Worm (Caenorhabditis elegans) whole organism, L2 larva: ENCODE measurements around the gene nhr-150.
A peak's percentile ranks its signal among the peaks of the same experiment; 100 is the strongest.

Experiments
- F13H6.1 ChIP-seq: sonication (generic microtip); optimal IDR thresholded peaks from 2 replicates; lab custom pipeline; 2016; ENCODE audit warnings: missing genetic modification characterization, missing compliant biosample characterization
- R02D3.7 ChIP-seq: fragments of 150-350 bp; optimal IDR thresholded peaks from 2 replicates; lab custom pipeline; 2014; ENCODE audit warnings: missing biosample characterization, missing genetic modification characterization
- ZK546.5 ChIP-seq: sonication (generic microtip); optimal IDR thresholded peaks from 2 replicates; lab custom pipeline; 2017; ENCODE audit warnings: missing biosample characterization, missing genetic modification characterization
- ama-1 ChIP-seq: fragments of 150-350 bp; optimal IDR thresholded peaks from 2 replicates; lab custom pipeline; 2018; ENCODE audit warnings: inconsistent platforms
- blmp-1 ChIP-seq: sonication (generic microtip); optimal IDR thresholded peaks from 2 replicates; lab custom pipeline; 2017; ENCODE audit warnings: missing genetic modification characterization, mild to moderate bottlenecking, missing compliant biosample characterization, antibody characterized with exemption, moderate library complexity; ENCODE audit not compliant: insufficient read depth
- ceh-16 ChIP-seq: fragments of 150-350 bp; optimal IDR thresholded peaks from 2 replicates; lab custom pipeline; 2014; ENCODE audit warnings: missing biosample characterization, missing genetic modification characterization
- crh-2 ChIP-seq: sonication (generic microtip); optimal IDR thresholded peaks from 2 replicates; lab custom pipeline; 2017; ENCODE audit warnings: missing biosample characterization, missing genetic modification characterization
- egl-27 ChIP-seq: sonication (generic microtip); optimal IDR thresholded peaks from 3 replicates; lab custom pipeline; 2017; ENCODE audit warnings: missing biosample characterization, missing genetic modification reagents, missing genetic modification characterization
- elt-1 ChIP-seq: fragments of 150-350 bp; optimal IDR thresholded peaks from 2 replicates; lab custom pipeline; 2014; ENCODE audit warnings: missing biosample characterization, missing genetic modification characterization
- fos-1 ChIP-seq: fragments of 150-350 bp; optimal IDR thresholded peaks from 2 replicates; lab custom pipeline; 2014; ENCODE audit warnings: missing biosample characterization, missing genetic modification characterization
- lin-13 ChIP-seq: fragments of 150-350 bp; optimal IDR thresholded peaks from 2 replicates; lab custom pipeline; 2014; ENCODE audit warnings: missing biosample characterization, missing genetic modification reagents, missing genetic modification characterization
- mbf-1 ChIP-seq: sonication (generic microtip); optimal IDR thresholded peaks from 2 replicates; lab custom pipeline; 2017; ENCODE audit warnings: missing biosample characterization, missing genetic modification characterization
- nhr-10 ChIP-seq: sonication (generic microtip); optimal IDR thresholded peaks from 2 replicates; lab custom pipeline; 2017; ENCODE audit warnings: missing biosample characterization, missing genetic modification characterization
- nhr-11 ChIP-seq: fragments of 150-350 bp; optimal IDR thresholded peaks from 2 replicates; lab custom pipeline; 2014; ENCODE audit warnings: missing biosample characterization, missing genetic modification characterization
- nhr-129 ChIP-seq: fragments of 150-350 bp; optimal IDR thresholded peaks from 2 replicates; lab custom pipeline; 2014; ENCODE audit warnings: missing biosample characterization, missing genetic modification characterization
- nhr-21 ChIP-seq: fragments of 150-350 bp; optimal IDR thresholded peaks from 2 replicates; lab custom pipeline; 2014; ENCODE audit warnings: missing biosample characterization, missing genetic modification characterization
- nhr-237 ChIP-seq: fragments of 150-350 bp; optimal IDR thresholded peaks from 2 replicates; lab custom pipeline; 2014; ENCODE audit warnings: missing biosample characterization, missing genetic modification characterization
- nhr-25 ChIP-seq: fragments of 150-350 bp; sonication (generic microtip); optimal IDR thresholded peaks from 3 replicates; lab custom pipeline; 2014; ENCODE audit warnings: missing biosample characterization, missing genetic modification characterization
- nhr-6 ChIP-seq: fragments of 150-350 bp; optimal IDR thresholded peaks from 2 replicates; lab custom pipeline; 2014; ENCODE audit warnings: missing biosample characterization, missing genetic modification characterization
- nhr-77 ChIP-seq: fragments of 150-350 bp; optimal IDR thresholded peaks from 2 replicates; lab custom pipeline; 2014; ENCODE audit warnings: missing biosample characterization, missing genetic modification characterization
- peb-1 ChIP-seq: fragments of 150-350 bp; optimal IDR thresholded peaks from 2 replicates; lab custom pipeline; 2014; ENCODE audit warnings: missing biosample characterization, missing genetic modification characterization
- skn-1 ChIP-seq: sonication (generic microtip); optimal IDR thresholded peaks from 2 replicates; lab custom pipeline; 2017; ENCODE audit warnings: missing biosample characterization, missing genetic modification characterization
- sma-3 ChIP-seq: sonication (generic microtip); optimal IDR thresholded peaks from 2 replicates; lab custom pipeline; 2016; ENCODE audit warnings: missing genetic modification reagents, missing genetic modification characterization, missing compliant biosample characterization
- sma-9 ChIP-seq, 2 experiments: fragments of 150-350 bp in 1 of 2; sonication (generic microtip) in 1 of 2; optimal IDR thresholded peaks; 2 replicates each; lab custom pipeline; 2014 to 2016; ENCODE audit warnings: missing genetic modification characterization in 2 of 2, mild to moderate bottlenecking in 1 of 2, missing biosample characterization in 1 of 2, missing compliant biosample characterization in 1 of 2, missing genetic modification reagents in 1 of 2, moderate library complexity in 1 of 2
- snpc-4 ChIP-seq: fragments of 150-350 bp; optimal IDR thresholded peaks from 2 replicates; lab custom pipeline; 2014; ENCODE audit warnings: missing biosample characterization, missing genetic modification characterization
- unc-39 ChIP-seq: fragments of 150-350 bp; optimal IDR thresholded peaks from 2 replicates; lab custom pipeline; 2014; ENCODE audit warnings: missing biosample characterization, missing genetic modification characterization
- unc-55 ChIP-seq: fragments of 150-350 bp; sonication (generic microtip); optimal IDR thresholded peaks from 3 replicates; lab custom pipeline; 2014; ENCODE audit warnings: missing biosample characterization, missing genetic modification reagents, missing genetic modification characterization
- unc-62 ChIP-seq: fragments of 150-350 bp; optimal IDR thresholded peaks from 2 replicates; lab custom pipeline; 2014; ENCODE audit warnings: missing biosample characterization, missing genetic modification reagents, missing genetic modification characterization
- zag-1 ChIP-seq: fragments of 150-350 bp; optimal IDR thresholded peaks from 2 replicates; lab custom pipeline; 2014; ENCODE audit warnings: missing biosample characterization, missing genetic modification characterization
- ztf-1 ChIP-seq: fragments of 200-800 bp; sonication (Bioruptor generic); conservative IDR thresholded peaks from 2 replicates; pipeline ENCODE4 v1.3.6; 2022; ENCODE audit warnings: missing genetic modification characterization, missing compliant biosample characterization
- ztf-11 ChIP-seq: sonication (generic microtip); optimal IDR thresholded peaks from 2 replicates; lab custom pipeline; 2017; ENCODE audit warnings: missing biosample characterization, missing genetic modification characterization

Gene nhr-150

DNA sequence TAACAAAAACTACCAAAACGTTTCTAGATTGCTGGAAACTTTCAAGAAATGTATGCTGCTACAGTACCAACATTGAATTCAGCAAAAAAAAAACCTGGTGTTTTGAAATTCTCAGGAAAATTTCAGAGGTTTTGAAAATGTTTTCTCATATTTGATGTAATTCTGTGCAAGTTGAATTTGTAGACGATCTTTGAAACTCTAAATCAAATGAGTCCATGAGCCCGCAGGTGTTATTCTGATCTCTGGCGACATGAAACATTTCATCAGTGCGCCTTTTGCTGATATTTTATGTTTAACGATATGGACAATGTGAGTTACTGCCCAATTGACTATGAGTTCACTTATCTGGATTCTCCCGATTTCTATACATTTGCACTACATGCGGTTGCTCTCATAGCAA lies 12.4 kb upstream of the nhr-150 start, which contains the start of gene srh-218:
Gene srh-218 (plus strand): TSS at position 301 of the 400 bp plus-strand sequence.
- TF ChIP-seq nhr-11 (tag; lab: Kevin White, UChicago) (no peak), crh-2 (tag; lab: Kevin White, UChicago) (no peak), F13H6.1 (tag; lab: Kevin White, UChicago) (no peak), nhr-237 (tag; lab: Kevin White, UChicago) (no peak), lin-13 (GFP tag; lab: Kevin White, UChicago) (no peak), unc-39 (tag; lab: Kevin White, UChicago) (no peak)

DNA sequence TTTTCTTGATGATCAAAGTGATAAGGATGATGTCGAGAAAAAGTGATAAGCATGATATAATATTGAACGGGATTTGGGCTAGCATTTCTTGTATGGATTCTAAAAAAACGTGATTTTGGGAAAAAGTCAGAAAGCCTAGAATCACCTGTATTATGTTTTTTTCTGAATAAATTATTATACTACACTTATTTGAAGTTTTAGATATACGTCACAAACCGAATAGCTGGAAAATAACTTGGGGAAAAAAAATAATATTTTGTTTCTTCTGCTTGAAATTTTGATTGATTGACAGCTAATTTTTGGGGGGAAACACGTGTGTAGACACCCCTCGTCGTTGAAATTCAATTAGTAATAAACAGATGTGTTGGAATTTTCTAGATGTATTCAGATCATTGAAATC lies 11.3 kb upstream of the nhr-150 start, which contains the start of gene str-264:
Gene str-264 (minus strand): TSS at position 101 of the 400 bp plus-strand sequence.
- no peak for TF ChIP-seq zag-1 (tag; lab: Kevin White, UChicago)
- TF ChIP-seq sma-3, result no peak
- TF ChIP-seq, all 48 proteins: peak for 0

DNA sequence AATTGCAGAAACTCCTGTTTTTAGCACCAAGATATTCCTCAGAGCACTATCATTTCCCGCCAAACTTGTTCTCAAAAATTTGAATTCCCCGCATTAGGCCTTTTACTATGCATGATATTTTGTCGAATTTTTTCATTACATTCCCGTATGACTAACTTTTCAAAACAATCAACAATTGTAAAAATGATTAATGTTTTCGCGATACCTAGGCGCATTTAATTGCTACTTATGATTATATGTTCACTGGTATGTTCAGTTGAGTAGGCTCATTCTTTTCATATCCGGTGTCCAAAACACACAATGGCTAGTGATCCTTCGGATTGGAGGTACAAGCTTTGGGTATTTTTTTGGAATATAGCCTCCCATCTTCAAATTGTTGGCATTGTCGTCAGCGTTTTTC lies 6.5 kb upstream of the nhr-150 start, which contains the start of gene srw-21:
Gene srw-21 (plus strand): TSS at position 301 of the 400 bp plus-strand sequence.
- TF ChIP-seq unc-55 (GFP tag; lab: Kevin White, UChicago), result no peak
- no peak for TF ChIP-seq ztf-11
- TF ChIP-seq sma-3, result no peak

DNA sequence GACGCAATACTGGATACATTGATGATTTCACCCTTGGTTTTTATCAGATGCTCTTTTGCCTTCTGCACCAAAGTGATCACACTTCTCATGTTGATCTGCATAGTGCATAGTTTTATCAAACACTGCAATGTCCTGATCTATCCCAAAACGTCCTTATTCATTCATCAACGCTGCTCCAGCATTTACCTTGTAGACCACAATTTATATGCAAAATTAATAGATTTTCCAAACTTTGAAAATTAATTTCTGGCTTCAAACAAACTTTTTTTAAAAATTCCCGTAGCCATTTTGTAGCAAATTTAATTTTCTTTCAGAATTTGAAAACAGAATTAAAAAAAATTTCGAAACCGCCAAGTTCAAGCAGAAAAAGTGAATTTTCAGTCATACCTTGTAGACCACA lies 3.3 kb upstream of the nhr-150 start, which contains the start of gene C06B8.3:
Gene C06B8.3 (minus strand): TSS at position 101 of the 400 bp plus-strand sequence.
- no peak for TF ChIP-seq elt-1 (tag; lab: Kevin White, UChicago)
- TF ChIP-seq ceh-16, result no peak
- TF ChIP-seq skn-1 (tag; lab: Kevin White, UChicago), result no peak
- no peak for TF ChIP-seq unc-62 (GFP tag; lab: Kevin White, UChicago)
- no peak for TF ChIP-seq ZK546.5
- TF ChIP-seq nhr-21 (tag; lab: Kevin White, UChicago), result no peak
- no peak for TF ChIP-seq R02D3.7
- no peak for TF ChIP-seq ztf-11
- no peak for TF ChIP-seq nhr-129 (tag; lab: Kevin White, UChicago)
- no peak for TF ChIP-seq nhr-10 (tag; lab: Kevin White, UChicago)
- no peak for TF ChIP-seq unc-55 (GFP tag; lab: Kevin White, UChicago)
- no peak for TF ChIP-seq nhr-77 (tag; lab: Kevin White, UChicago)
- TF ChIP-seq ztf-1, result no peak
- TF ChIP-seq snpc-4 (tag; lab: Kevin White, UChicago), result no peak
- TF ChIP-seq sma-3, result no peak
- TF ChIP-seq crh-2 (tag; lab: Kevin White, UChicago), result no peak
- no peak for TF ChIP-seq nhr-6 (tag; lab: Kevin White, UChicago)
- no peak for TF ChIP-seq mbf-1 (tag; lab: Kevin White, UChicago)

DNA sequence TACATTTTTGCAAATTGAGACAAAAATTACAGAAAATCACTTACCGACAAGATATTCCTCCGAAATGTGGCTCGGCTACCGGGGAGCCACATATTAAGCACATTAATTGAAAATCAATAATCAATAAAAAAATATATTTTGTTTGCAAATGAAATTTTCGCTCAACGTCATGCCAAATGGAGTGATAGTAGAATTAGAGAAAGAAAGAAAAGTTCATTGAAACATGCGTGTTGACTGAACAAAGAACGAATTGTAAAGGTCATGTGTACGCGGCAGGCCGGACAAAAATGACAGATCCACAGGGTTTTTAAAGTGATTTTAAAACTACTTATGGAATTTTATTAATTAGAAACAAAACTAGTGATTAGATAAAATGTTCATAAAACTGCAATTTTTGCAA lies 2.3 kb upstream of the nhr-150 start:
- TF ChIP-seq sma-9 (GFP tag; optimal IDR thresholded peaks at IDR 0.05; lab: Kevin White, UChicago), result peak; percentile 59
- no peak for TF ChIP-seq sma-9 (tag; optimal IDR thresholded peaks at IDR 0.05; lab: Kevin White, UChicago)
- no peak for TF ChIP-seq nhr-237 (tag; lab: Kevin White, UChicago)
- peak; percentile 15 for TF ChIP-seq fos-1

DNA sequence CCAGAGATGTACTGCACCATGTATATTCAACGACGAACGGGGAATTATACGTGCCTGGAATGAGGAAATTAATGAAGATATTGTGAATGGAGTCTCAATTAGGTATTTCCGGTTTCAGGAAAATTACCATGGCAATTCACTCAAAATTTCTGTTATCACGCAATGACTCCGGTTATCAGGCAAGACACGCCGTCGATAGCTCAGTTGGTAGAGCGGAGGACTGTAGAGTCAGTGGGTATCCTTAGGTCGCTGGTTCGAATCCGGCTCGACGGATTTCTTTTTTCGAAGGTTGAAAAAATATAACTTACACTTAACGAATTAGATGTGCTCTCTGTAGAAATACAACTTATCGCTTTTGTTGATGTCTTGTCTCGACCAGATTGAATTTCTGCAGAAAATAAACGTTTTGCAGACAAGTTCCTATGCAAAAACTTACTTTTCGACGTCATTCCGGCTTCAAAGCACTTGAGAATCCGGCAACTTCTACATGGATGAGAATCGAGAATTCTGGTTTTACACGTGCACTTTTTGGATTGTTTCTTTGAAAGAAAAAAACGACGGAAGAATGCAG lies 675 bp downstream of the nhr-150 start:
- TF ChIP-seq ceh-16, result no peak
- TF ChIP-seq ama-1, result no peak

DNA sequence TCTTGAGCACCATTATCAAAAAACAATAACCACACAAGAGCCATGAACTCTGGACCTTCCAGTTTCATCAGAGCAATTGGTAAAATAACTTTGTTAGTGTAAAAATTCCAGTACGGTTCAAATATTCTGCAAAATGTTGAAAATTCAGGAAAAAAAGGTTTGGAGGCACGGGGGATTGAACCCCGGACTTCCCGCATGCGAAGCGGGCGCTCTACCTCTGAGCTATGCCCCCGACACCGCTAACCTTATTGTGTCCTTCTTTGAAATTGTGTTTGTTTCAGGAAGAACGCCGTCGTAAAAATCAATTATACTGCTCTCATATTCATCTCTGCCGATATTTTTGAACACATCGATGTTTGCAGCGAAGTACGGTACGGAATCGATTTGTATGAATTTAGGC lies 1.4 kb downstream of the nhr-150 start:
- no peak for TF ChIP-seq nhr-25
- no peak for TF ChIP-seq ztf-11
- no peak for TF ChIP-seq peb-1 (tag; lab: Kevin White, UChicago)
- no peak for TF ChIP-seq zag-1 (tag; lab: Kevin White, UChicago)
- TF ChIP-seq blmp-1 (tag; lab: Kevin White, UChicago), result no peak
- TF ChIP-seq mbf-1 (tag; lab: Kevin White, UChicago), result no peak
- no peak for TF ChIP-seq egl-27 (tag; lab: Kevin White, UChicago)
